Worm (Caenorhabditis elegans): ENCODE measurements around the gene F08D12.15.

- no peak for TF ChIP-seq pag-3 (tag; optimal IDR thresholded peaks at IDR 0.05; ENCODE audit: borderline replicate concordance, insufficient read depth)
- peak; percentile 79 for TF ChIP-seq nhr-90 (tag; optimal IDR thresholded peaks at IDR 0.05; ENCODE audit: poor library complexity)
- TF ChIP-seq elt-3 (tag; optimal IDR thresholded peaks at IDR 0.05): peak in 1 of 6 experiments; percentile 17
- peak in 1 of 2 experiments; percentile 2 for TF ChIP-seq mdl-1 (tag; optimal IDR thresholded peaks at IDR 0.05)
- no peak for TF ChIP-seq fos-1 (tag; optimal IDR thresholded peaks at IDR 0.05)
- peak; percentile 67 for TF ChIP-seq nhr-85 (tag)
- peak; percentile 53 for TF ChIP-seq elt-2 (tag; optimal IDR thresholded peaks at IDR 0.05)
Measured at ce11 chrII:2752536-2752935, 13.9 kb upstream of the F08D12.15 start, which contains the start of gene F29A7.6.
